Fruit fly (Drosophila melanogaster): ENCODE measurements around the gene csw.

csw gene

DNA sequence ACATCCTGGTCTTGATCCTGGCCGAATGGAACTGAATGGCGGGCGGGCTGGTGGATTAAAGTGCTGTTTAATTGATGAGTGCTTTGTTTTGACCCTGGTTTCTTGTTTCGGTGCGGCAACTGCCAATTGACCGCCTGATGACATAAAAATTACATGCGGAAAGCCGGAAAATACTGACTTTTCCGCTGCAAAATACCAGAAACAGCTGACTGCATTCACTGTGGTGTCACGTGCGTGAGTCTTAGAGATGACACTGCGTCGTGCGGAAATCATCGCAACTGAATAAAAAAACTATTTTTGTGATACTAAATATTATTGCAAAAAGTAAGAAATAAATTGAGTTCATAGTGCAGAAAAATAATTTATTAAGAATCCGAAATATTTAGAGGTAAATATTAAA lies 55.4 kb downstream of the csw start, which contains the start of gene bcn92 (continued):
- TF ChIP-seq ap (GFP tag; IDR thresholded peaks at IDR 0.05) (no peak), bab2 (GFP tag; optimal IDR thresholded peaks at IDR 0.05) (peak; percentile 33), E2f1 (GFP tag; IDR thresholded peaks at IDR 0.05) (no peak), Ssrp (tag; optimal IDR thresholded peaks at IDR 0.05) (peak; percentile 2), hkb (optimal IDR thresholded peaks at IDR 0.05) (no peak), hkb (GFP tag; IDR thresholded peaks at IDR 0.05) (no peak), CG16813 (GFP tag; IDR thresholded peaks at IDR 0.05; ENCODE audit: partially characterized antibody) (peak; percentile 94), CG7357 (GFP tag; IDR thresholded peaks at IDR 0.05) (no peak), CG10959 (GFP tag; IDR thresholded peaks at IDR 0.05) (no peak), aop (GFP tag; IDR thresholded peaks at IDR 0.05) (no peak), Pdp1 (GFP tag; optimal IDR thresholded peaks at IDR 0.05) (peak; percentile 46 to 90), Bdp1 (GFP tag; optimal IDR thresholded peaks at IDR 0.05) (no peak), CG31441 (GFP tag; IDR thresholded peaks at IDR 0.05) (no peak), Bteb2 (GFP tag; optimal IDR thresholded peaks at IDR 0.05) (peak; percentile 26), her (GFP tag; optimal IDR thresholded peaks at IDR 0.05) (peak; percentile 30), CG8924 (tag; optimal IDR thresholded peaks at IDR 0.05) (peak; percentile 12), CG17361 (GFP tag; IDR thresholded peaks at IDR 0.05) (peak; percentile 39; the same call in 1 of the 3 replicates), eyg (GFP tag; optimal IDR thresholded peaks at IDR 0.05) (no peak), CG15479 (GFP tag; optimal IDR thresholded peaks at IDR 0.05) (no peak), Mes4 (GFP tag; optimal IDR thresholded peaks at IDR 0.05) (no peak), Hand (GFP tag; optimal IDR thresholded peaks at IDR 0.05) (no peak), rib (GFP tag; IDR thresholded peaks at IDR 0.05) (no peak), CG10209 (GFP tag; optimal IDR thresholded peaks at IDR 0.05) (peak; percentile 19), CHES-1-like (GFP tag; optimal IDR thresholded peaks at IDR 0.05) (peak; percentile 29), da (GFP tag; optimal IDR thresholded peaks at IDR 0.05) (no peak), fd102C (GFP tag; optimal IDR thresholded peaks at IDR 0.05) (no peak), Oli (tag; optimal IDR thresholded peaks at IDR 0.05) (no peak), nerfin-1 (tag; optimal IDR thresholded peaks at IDR 0.05) (no peak), CG16815 (GFP tag; optimal IDR thresholded peaks at IDR 0.05) (no peak), repo (GFP tag; optimal IDR thresholded peaks at IDR 0.05) (no peak), prd (optimal IDR thresholded peaks at IDR 0.05) (no peak), prd (GFP tag; IDR thresholded peaks at IDR 0.05) (peak; percentile 49; the same call in 1 of the 3 replicates), yki (optimal IDR thresholded peaks at IDR 0.05) (no peak), CG9437 (GFP tag; optimal IDR thresholded peaks at IDR 0.05) (no peak), ac (GFP tag; optimal IDR thresholded peaks at IDR 0.05) (no peak), wor (GFP tag; IDR thresholded peaks at IDR 0.05) (no peak), Opbp (GFP tag; IDR thresholded peaks at IDR 0.05; ENCODE audit: partially characterized antibody) (peak; percentile 94), CG11085 (GFP tag; IDR thresholded peaks at IDR 0.05) (0 out of 2 replicates have a peak, but pooled peaks have one; percentile 11), CG4730 (GFP tag; IDR thresholded peaks at IDR 0.05) (no peak), CG13624 (GFP tag; optimal IDR thresholded peaks at IDR 0.05) (peak; percentile 58), Trl (optimal IDR thresholded peaks at IDR 0.05) (no peak), Trl (GFP tag; optimal IDR thresholded peaks at IDR 0.05) (peak; percentile 26), jigr1 (GFP tag; IDR thresholded peaks at IDR 0.05) (no peak), onecut (GFP tag; IDR thresholded peaks at IDR 0.05) (no peak), sd (tag; optimal IDR thresholded peaks at IDR 0.05) (peak; percentile 37), klu (GFP tag; IDR thresholded peaks at IDR 0.05) (no peak), B-H1 (GFP tag; IDR thresholded peaks at IDR 0.05) (no peak), CG30431 (GFP tag; optimal IDR thresholded peaks at IDR 0.05) (no peak), cato (GFP tag; optimal IDR thresholded peaks at IDR 0.05; ENCODE audit: borderline replicate concordance) (no peak), Xbp1 (GFP tag; optimal IDR thresholded peaks at IDR 0.05) (peak; percentile 62), CG34422 (GFP tag; IDR thresholded peaks at IDR 0.05) (0 out of 3 replicates have a peak, but pooled peaks have one; percentile 39), CG4854 (GFP tag; optimal IDR thresholded peaks at IDR 0.05) (no peak), CG3995 (GFP tag; optimal IDR thresholded peaks at IDR 0.05) (peak; percentile 28), CG10654 (GFP tag; optimal IDR thresholded peaks at IDR 0.05) (no peak)

All from whole organism, embryonic.